Worm (Caenorhabditis elegans): Measurements from ENCODE around the gene cpt-2.

Gene cpt-2

ce11 chrIV:11180077-11180476, 632 bp downstream of the cpt-2 start:
- no peak for TF ChIP-seq tbx-2 (tag; optimal IDR thresholded peaks at IDR 0.05)
- TF ChIP-seq mep-1 (tag; optimal IDR thresholded peaks at IDR 0.05) = peak; percentile 4

- TF ChIP-seq pqm-1 (tag; optimal IDR thresholded peaks at IDR 0.05) = no peak
- no peak for TF ChIP-seq dsc-1 (tag; optimal IDR thresholded peaks at IDR 0.05)
- TF ChIP-seq ceh-8 (GFP tag; optimal IDR thresholded peaks at IDR 0.05) = no peak
- TF ChIP-seq elt-2 (tag; optimal IDR thresholded peaks at IDR 0.05) = peak; percentile 49
- TF ChIP-seq lin-35 (GFP tag; optimal IDR thresholded peaks at IDR 0.05) = no peak
- no peak for TF ChIP-seq xbp-1 (tag; optimal IDR thresholded peaks at IDR 0.05)
- no peak for TF ChIP-seq efl-1 (optimal IDR thresholded peaks at IDR 0.05)
- TF ChIP-seq efl-1 (GFP tag; optimal IDR thresholded peaks at IDR 0.05 in 1 of 2) = peak in 1 of 2 experiments; percentile 14
- TF ChIP-seq snpc-4 (tag; optimal IDR thresholded peaks at IDR 0.05) = no peak
Measured at ce11 chrIV:11183013-11183412, 3.6 kb downstream of the cpt-2 start, which contains the start of gene prx-14. prx-14 (plus strand) TSS chrIV:11183132.

ce11 chrIV:11183991-11184390, 4.5 kb downstream of the cpt-2 start, which contains the start of gene nuaf-3:
nuaf-3 (plus strand) TSS chrIV:11184291.
- TF ChIP-seq unc-98 (GFP tag; IDR thresholded peaks at IDR 0.05) (no peak), sup-37 (GFP tag; optimal IDR thresholded peaks at IDR 0.05) (no peak), zag-1 (tag; optimal IDR thresholded peaks at IDR 0.05) (no peak), pqm-1 (tag; optimal IDR thresholded peaks at IDR 0.05) (no peak), egl-27 (tag; optimal IDR thresholded peaks at IDR 0.05) (no peak), ceh-82 (tag; optimal IDR thresholded peaks at IDR 0.05) (no peak), ces-1 (GFP tag; optimal IDR thresholded peaks at IDR 0.05) (no peak), hlh-4 (tag; optimal IDR thresholded peaks at IDR 0.05) (no peak), rnt-1 (tag; optimal IDR thresholded peaks at IDR 0.05) (no peak), lin-35 (GFP tag; optimal IDR thresholded peaks at IDR 0.05) (no peak), lin-15B (tag; optimal IDR thresholded peaks at IDR 0.05) (no peak), snu-23 (GFP tag; optimal IDR thresholded peaks at IDR 0.05) (no peak), aly-2 (tag; optimal IDR thresholded peaks at IDR 0.05) (no peak)

- TF ChIP-seq aha-1 (tag; optimal IDR thresholded peaks at IDR 0.05) (no peak), unc-130 (tag; optimal IDR thresholded peaks at IDR 0.05) (no peak), nhr-90 (tag; optimal IDR thresholded peaks at IDR 0.05; ENCODE audit: poor library complexity) (no peak), efl-1 (optimal IDR thresholded peaks at IDR 0.05) (no peak), efl-1 (GFP tag; optimal IDR thresholded peaks at IDR 0.05 in 1 of 2) (no peak), nhr-47 (tag; optimal IDR thresholded peaks at IDR 0.05) (no peak), ceh-8 (GFP tag; optimal IDR thresholded peaks at IDR 0.05) (no peak), snpc-4 (tag; optimal IDR thresholded peaks at IDR 0.05) (no peak), nhr-20 (tag; optimal IDR thresholded peaks at IDR 0.05) (no peak), fkh-10 (GFP tag; optimal IDR thresholded peaks at IDR 0.05) (no peak), ceh-88 (GFP tag; IDR thresholded peaks at IDR 0.05) (no peak), snu-23 (GFP tag; optimal IDR thresholded peaks at IDR 0.05) (no peak), fkh-4 (tag; optimal IDR thresholded peaks at IDR 0.05; ENCODE audit: borderline replicate concordance) (no peak)
Measured at ce11 chrIV:11186729-11187128, 7.3 kb downstream of the cpt-2 start, which contains the start of gene sdz-27. sdz-27 (plus strand) TSS chrIV:11187029.

DNA sequence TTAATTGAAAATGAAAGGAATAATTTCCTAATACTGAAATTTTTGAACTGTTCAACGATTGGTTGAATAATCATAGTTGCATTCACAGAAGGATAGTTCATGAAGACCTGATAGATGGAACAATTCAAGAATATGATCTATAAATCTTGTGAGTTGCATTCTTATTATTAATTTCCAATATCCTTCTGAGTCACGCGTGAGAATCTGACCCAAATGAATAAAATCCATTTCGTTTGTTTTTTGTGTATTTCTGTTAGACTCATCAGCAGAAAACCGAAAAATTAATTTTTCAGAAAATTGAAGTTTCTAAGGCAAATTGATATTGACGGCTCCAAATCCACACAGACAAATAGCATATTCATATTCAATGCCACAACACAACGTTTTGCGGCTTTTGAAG, 10.0 kb downstream of the cpt-2 start, which contains the start of gene fbxb-79:
fbxb-79 (minus strand) TSS at position 101 of the 400 bp plus-strand sequence.
- TF ChIP-seq zip-4 (GFP tag; optimal IDR thresholded peaks at IDR 0.05) = no peak
- no peak for TF ChIP-seq grh-1 (GFP tag; IDR thresholded peaks at IDR 0.05)
- no peak for TF ChIP-seq mep-1 (tag; optimal IDR thresholded peaks at IDR 0.05)
- no peak for TF ChIP-seq elt-2 (tag; optimal IDR thresholded peaks at IDR 0.05)
- TF ChIP-seq snpc-4 (tag; optimal IDR thresholded peaks at IDR 0.05) = no peak
- TF ChIP-seq unc-98 (GFP tag; IDR thresholded peaks at IDR 0.05) = no peak
- TF ChIP-seq aly-2 (tag; optimal IDR thresholded peaks at IDR 0.05) = no peak
- no peak for TF ChIP-seq nhr-84 (tag; optimal IDR thresholded peaks at IDR 0.05)
- no peak for TF ChIP-seq nhr-19 (GFP tag; conservative IDR thresholded peaks at IDR 0.05)
- TF ChIP-seq hlh-4 (tag; optimal IDR thresholded peaks at IDR 0.05) = no peak
- no peak for TF ChIP-seq tlp-1 (tag; optimal IDR thresholded peaks at IDR 0.05)
- no peak for TF ChIP-seq unc-86 (tag; optimal IDR thresholded peaks at IDR 0.05)
- TF ChIP-seq ztf-11 (tag; optimal IDR thresholded peaks at IDR 0.05) = no peak
- no peak for TF ChIP-seq aha-1 (tag; optimal IDR thresholded peaks at IDR 0.05)
- no peak for TF ChIP-seq hpl-2 (GFP tag; optimal IDR thresholded peaks at IDR 0.05)
- TF ChIP-seq nhr-77 (tag; optimal IDR thresholded peaks at IDR 0.05) = no peak
- no peak for TF ChIP-seq alr-1 (tag; optimal IDR thresholded peaks at IDR 0.05; ENCODE audit: borderline replicate concordance)
- TF ChIP-seq C04F5.9 (tag; optimal IDR thresholded peaks at IDR 0.05) = no peak
- no peak for TF ChIP-seq nhr-12 (tag; optimal IDR thresholded peaks at IDR 0.05)
